Fruit fly (Drosophila melanogaster): Measurements from ENCODE around the gene CG14079.

- no peak for TF ChIP-seq Myc (optimal IDR thresholded peaks at IDR 0.05)
- no peak for TF ChIP-seq Sin3A (optimal IDR thresholded peaks at IDR 0.05)
- no peak for TF ChIP-seq psq (optimal IDR thresholded peaks at IDR 0.05)
Observed at dm6 chr3L:19073909-19074239, 23.9 kb upstream of the CG14079 start.

All from Kc167 (cell line).